Fruit fly (Drosophila melanogaster) Kc167 (cell line): Measurements from ENCODE around the gene CG8159.

Experiments used
- h ChIP-seq: fragments of >200 bp; optimal IDR thresholded peaks from 3 replicates; lab custom pipeline; 2018; ENCODE audit warnings: missing external identifiers
- ttk ChIP-seq: sonication (Bioruptor generic); optimal IDR thresholded peaks from 2 replicates; lab custom pipeline; 2017; ENCODE audit warnings: missing external identifiers

- TF ChIP-seq h (no peak), ttk (lab: Kevin White, UChicago) (no peak)
These were observed 8.3 kb upstream of the CG8159 start, which contains the start of gene Cks85A for dm6 chr3R:8718356-8718755.
